Worm (Caenorhabditis elegans) whole organism, L1 larva: Measurements from ENCODE around the gene F40F8.1.
A peak's percentile ranks its signal among the peaks of the same experiment; 100 is the strongest.

ENCODE experiments used
- C16A3.4 ChIP-seq: fragments of 150-350 bp; optimal IDR thresholded peaks from 2 replicates; lab custom pipeline; 2014; ENCODE audit warnings: missing biosample characterization, missing genetic modification characterization
- Y116A8C.19 ChIP-seq: sonication (generic microtip); optimal IDR thresholded peaks from 2 replicates; lab custom pipeline; 2016; ENCODE audit warnings: missing compliant biosample characterization, missing genetic modification characterization, borderline replicate concordance
- aha-1 ChIP-seq: fragments of 150-350 bp; optimal IDR thresholded peaks from 2 replicates; lab custom pipeline; 2014; ENCODE audit warnings: missing biosample characterization, missing genetic modification characterization
- alr-1 ChIP-seq: fragments of 200-800 bp; sonication (Bioruptor generic); optimal IDR thresholded peaks from 2 replicates; lab custom pipeline; 2018; ENCODE audit warnings: borderline replicate concordance, mild to moderate bottlenecking, missing genetic modification characterization, missing compliant biosample characterization
- ama-1 ChIP-seq: fragments of 150-350 bp; optimal IDR thresholded peaks from 2 replicates; lab custom pipeline; 2014
- blmp-1 ChIP-seq: fragments of 150-350 bp; optimal IDR thresholded peaks from 2 replicates; lab custom pipeline; 2014; ENCODE audit warnings: missing biosample characterization, missing genetic modification characterization
- ceh-63 ChIP-seq: fragments of 200-800 bp; sonication (Bioruptor generic); optimal IDR thresholded peaks from 2 replicates; lab custom pipeline; 2018; ENCODE audit warnings: mild to moderate bottlenecking, missing genetic modification characterization, missing compliant biosample characterization
- ceh-8 ChIP-seq: fragments of 200-800 bp; sonication (Bioruptor generic); optimal IDR thresholded peaks from 2 replicates; lab custom pipeline; 2018; ENCODE audit warnings: mild to moderate bottlenecking, missing genetic modification characterization, moderate library complexity, missing compliant biosample characterization
- ceh-82 ChIP-seq, 3 experiments: fragments of 150-350 bp in 1 of 3; sonication (generic microtip) in 2 of 3; optimal IDR thresholded peaks; 2 replicates each; lab custom pipeline; 2014 to 2017; ENCODE audit warnings: missing biosample characterization in 3 of 3, missing genetic modification characterization in 3 of 3
- ceh-90 ChIP-seq: sonication (generic microtip); optimal IDR thresholded peaks from 2 replicates; lab custom pipeline; 2016; ENCODE audit warnings: missing genetic modification characterization, missing compliant biosample characterization
- ces-1 ChIP-seq: fragments of 150-350 bp; optimal IDR thresholded peaks from 2 replicates; lab custom pipeline; 2014; ENCODE audit warnings: missing biosample characterization, missing genetic modification reagents, missing genetic modification characterization
- dpl-1 ChIP-seq, 3 experiments: fragments of 150-350 bp in 2 of 3; sonication (generic microtip) in 1 of 3; optimal IDR thresholded peaks; 2 replicates each; lab custom pipeline; 2014 to 2017; ENCODE audit warnings: missing biosample characterization in 3 of 3, missing genetic modification characterization in 3 of 3, missing genetic modification reagents in 3 of 3
- efl-1 ChIP-seq, 4 experiments: fragments of 150-350 bp; optimal IDR thresholded peaks in 3 of 4; peaks in 1 of 4; 1 replicate in 1 of 4; 2 replicates in 3 of 4; lab custom pipeline; 2014; ENCODE audit warnings: missing biosample characterization in 2 of 4, missing genetic modification characterization in 2 of 4, missing genetic modification reagents in 2 of 4
- efl-3 ChIP-seq: fragments of 200-800 bp; sonication (Bioruptor generic); optimal IDR thresholded peaks from 2 replicates; lab custom pipeline; 2018; ENCODE audit warnings: mild to moderate bottlenecking, missing genetic modification characterization, missing compliant biosample characterization
- egl-27 ChIP-seq, 2 experiments: fragments of 150-350 bp in 1 of 2; sonication (generic microtip); optimal IDR thresholded peaks; 3 replicates each; lab custom pipeline; 2017 to 2018; ENCODE audit warnings: missing biosample characterization in 2 of 2, missing genetic modification characterization in 2 of 2, missing genetic modification reagents in 2 of 2
- elt-2 ChIP-seq: sonication (generic microtip); optimal IDR thresholded peaks from 2 replicates; lab custom pipeline; 2016; ENCODE audit warnings: missing genetic modification characterization, mild to moderate bottlenecking, inconsistent platforms, missing compliant biosample characterization, missing genetic modification reagents
- elt-3 ChIP-seq, 6 experiments: fragments of 150-350 bp in 1 of 6; sonication (generic microtip); optimal IDR thresholded peaks; 2 replicates each; lab custom pipeline; 2017 to 2018; ENCODE audit warnings: missing biosample characterization in 6 of 6, missing genetic modification characterization in 6 of 6, inconsistent platforms in 1 of 6
- fkh-8 ChIP-seq: sonication (generic microtip); optimal IDR thresholded peaks from 2 replicates; lab custom pipeline; 2016; ENCODE audit warnings: mild to moderate bottlenecking, missing genetic modification characterization, missing compliant biosample characterization
- grh-1 ChIP-seq: fragments of 200-800 bp; sonication (Bioruptor generic); IDR thresholded peaks from 2 replicates; pipeline ENCODE4 v1.3.6; 2022; ENCODE audit warnings: missing genetic modification reagents, missing genetic modification characterization, missing compliant biosample characterization
- hlh-17 ChIP-seq: fragments of 200-800 bp; sonication (Bioruptor generic); optimal IDR thresholded peaks from 2 replicates; lab custom pipeline; 2018; ENCODE audit warnings: missing genetic modification characterization, mild to moderate bottlenecking, missing compliant biosample characterization, moderate library complexity, borderline replicate concordance
- hlh-4 ChIP-seq: sonication (generic microtip); optimal IDR thresholded peaks from 2 replicates; lab custom pipeline; 2016; ENCODE audit warnings: mild to moderate bottlenecking, missing genetic modification characterization, missing compliant biosample characterization
- hpl-2 ChIP-seq: fragments of 150-350 bp; optimal IDR thresholded peaks from 2 replicates; lab custom pipeline; 2014; ENCODE audit warnings: missing biosample characterization, missing genetic modification reagents, missing genetic modification characterization
- irx-1 ChIP-seq: sonication (generic microtip); optimal IDR thresholded peaks from 2 replicates; lab custom pipeline; 2016; ENCODE audit warnings: missing genetic modification characterization, missing compliant biosample characterization
- isw-1 ChIP-seq: fragments of 200-800 bp; sonication (Bioruptor generic); IDR thresholded peaks from 2 replicates; pipeline ENCODE4 v1.3.6; 2022; ENCODE audit warnings: missing genetic modification characterization, missing compliant biosample characterization
- lin-13 ChIP-seq: fragments of 150-350 bp; optimal IDR thresholded peaks from 2 replicates; lab custom pipeline; 2014; ENCODE audit warnings: missing biosample characterization, missing genetic modification reagents, missing genetic modification characterization
- lin-14 ChIP-seq: fragments of 200-800 bp; sonication (Bioruptor generic); optimal IDR thresholded peaks from 2 replicates; lab custom pipeline; 2018; ENCODE audit warnings: mild to moderate bottlenecking, missing genetic modification characterization, moderate library complexity, missing compliant biosample characterization
- lin-15B ChIP-seq: fragments of 150-350 bp; sonication (generic microtip); optimal IDR thresholded peaks from 3 replicates; lab custom pipeline; 2014; ENCODE audit warnings: missing biosample characterization, missing genetic modification characterization
- lin-35 ChIP-seq, 2 experiments: fragments of 150-350 bp; optimal IDR thresholded peaks; 2 replicates each; lab custom pipeline; 2014; ENCODE audit warnings: missing biosample characterization in 2 of 2, missing genetic modification characterization in 2 of 2, missing genetic modification reagents in 2 of 2
- mab-9 ChIP-seq: fragments of 200-800 bp; sonication (Bioruptor generic); IDR thresholded peaks from 2 replicates; pipeline ENCODE4 v1.3.6; 2022; ENCODE audit warnings: missing genetic modification reagents, missing genetic modification characterization, missing compliant biosample characterization
- mdl-1 ChIP-seq, 2 experiments: fragments of 150-350 bp; optimal IDR thresholded peaks; 2 replicates each; lab custom pipeline; 2014 to 2017; ENCODE audit warnings: missing biosample characterization in 2 of 2, missing genetic modification characterization in 2 of 2, inconsistent platforms in 1 of 2
- nhr-11 ChIP-seq: fragments of 150-350 bp; optimal IDR thresholded peaks from 2 replicates; lab custom pipeline; 2014; ENCODE audit warnings: missing biosample characterization, missing genetic modification characterization
- nhr-12 ChIP-seq: sonication (generic microtip); optimal IDR thresholded peaks from 2 replicates; lab custom pipeline; 2017; ENCODE audit warnings: missing biosample characterization, missing genetic modification characterization
- nhr-237 ChIP-seq: fragments of 150-350 bp; optimal IDR thresholded peaks from 2 replicates; lab custom pipeline; 2014; ENCODE audit warnings: missing biosample characterization, missing genetic modification characterization
- nhr-28 ChIP-seq: fragments of 150-350 bp; optimal IDR thresholded peaks from 2 replicates; lab custom pipeline; 2014; ENCODE audit warnings: missing biosample characterization, missing genetic modification characterization
- nhr-77 ChIP-seq: fragments of 150-350 bp; optimal IDR thresholded peaks from 2 replicates; lab custom pipeline; 2014; ENCODE audit warnings: missing biosample characterization, missing genetic modification characterization
- nhr-84 ChIP-seq: sonication (generic microtip); optimal IDR thresholded peaks from 2 replicates; lab custom pipeline; 2017; ENCODE audit warnings: missing biosample characterization, missing genetic modification characterization
- nhr-85 ChIP-seq: sonication (generic microtip); peaks from one replicate; lab custom pipeline; 2016; ENCODE audit warnings: missing genetic modification characterization, inconsistent platforms, missing compliant biosample characterization
- nhr-90 ChIP-seq: sonication (generic microtip); optimal IDR thresholded peaks from 2 replicates; lab custom pipeline; 2016; ENCODE audit warnings: mild to moderate bottlenecking, missing genetic modification characterization, missing compliant biosample characterization; ENCODE audit not compliant: poor library complexity
- pag-3 ChIP-seq: sonication (generic microtip); optimal IDR thresholded peaks from 2 replicates; lab custom pipeline; 2017; ENCODE audit warnings: missing genetic modification characterization, mild to moderate bottlenecking, missing compliant biosample characterization, antibody characterized with exemption, borderline replicate concordance; ENCODE audit not compliant: insufficient read depth
- pqm-1 ChIP-seq: sonication (generic microtip); optimal IDR thresholded peaks from 3 replicates; lab custom pipeline; 2017; ENCODE audit warnings: missing biosample characterization, missing genetic modification characterization
- rnt-1 ChIP-seq: sonication (generic microtip); optimal IDR thresholded peaks from 2 replicates; lab custom pipeline; 2016; ENCODE audit warnings: mild to moderate bottlenecking, missing genetic modification characterization, moderate library complexity, missing compliant biosample characterization
- skn-1 ChIP-seq: fragments of 150-350 bp; optimal IDR thresholded peaks from 2 replicates; lab custom pipeline; 2014; ENCODE audit warnings: missing biosample characterization, missing genetic modification characterization
- snpc-4 ChIP-seq: fragments of 150-350 bp; optimal IDR thresholded peaks from 2 replicates; lab custom pipeline; 2014; ENCODE audit warnings: missing biosample characterization, missing genetic modification characterization
- sup-37 ChIP-seq: fragments of 200-800 bp; sonication (Bioruptor generic); optimal IDR thresholded peaks from 2 replicates; lab custom pipeline; 2018; ENCODE audit warnings: mild to moderate bottlenecking, missing genetic modification characterization, missing compliant biosample characterization
- swsn-7 ChIP-seq: sonication (generic microtip); optimal IDR thresholded peaks from 2 replicates; lab custom pipeline; 2016; ENCODE audit warnings: missing genetic modification characterization, missing compliant biosample characterization
- tlp-1 ChIP-seq: fragments of 150-350 bp; optimal IDR thresholded peaks from 2 replicates; lab custom pipeline; 2014; ENCODE audit warnings: missing biosample characterization, missing genetic modification characterization
- unc-130 ChIP-seq: fragments of 150-350 bp; optimal IDR thresholded peaks from 2 replicates; lab custom pipeline; 2017; ENCODE audit warnings: missing biosample characterization, missing genetic modification characterization, inconsistent platforms
- unc-86 ChIP-seq: sonication (generic microtip); optimal IDR thresholded peaks from 2 replicates; lab custom pipeline; 2016; ENCODE audit warnings: missing genetic modification characterization, missing compliant biosample characterization
- unc-98 ChIP-seq: fragments of 200-800 bp; sonication (Bioruptor generic); IDR thresholded peaks from 2 replicates; pipeline ENCODE4 v1.3.6; 2022; ENCODE audit warnings: missing genetic modification characterization, missing compliant biosample characterization
- zag-1 ChIP-seq: fragments of 150-350 bp; optimal IDR thresholded peaks from 2 replicates; lab custom pipeline; 2014; ENCODE audit warnings: missing biosample characterization, missing genetic modification characterization
- zip-4 ChIP-seq: fragments of 200-800 bp; sonication (Bioruptor generic); optimal IDR thresholded peaks from 2 replicates; lab custom pipeline; 2018; ENCODE audit warnings: mild to moderate bottlenecking, missing genetic modification characterization, moderate library complexity, missing compliant biosample characterization

The F40F8.1 gene

ce11 chrII:11149866-11150685 lies 22.6 kb downstream of the F40F8.1 start:
- no peak for TF ChIP-seq lin-14 (GFP tag; lab: Kevin White, UChicago)
- peak; percentile 14 for TF ChIP-seq hpl-2 (GFP tag; lab: Kevin White, UChicago)
- TF ChIP-seq skn-1 (tag; lab: Kevin White, UChicago) = no peak
- no peak for TF ChIP-seq ceh-90
- no peak for TF ChIP-seq ceh-82 (tag; optimal IDR thresholded peaks at IDR 0.05; lab: Kevin White, UChicago)
- TF ChIP-seq irx-1 (tag; lab: Kevin White, UChicago) = no peak
- TF ChIP-seq ces-1 (GFP tag; lab: Kevin White, UChicago) = no peak
- TF ChIP-seq nhr-85 (tag; lab: Kevin White, UChicago) = peak; percentile 55
- TF ChIP-seq dpl-1 (GFP tag; optimal IDR thresholded peaks at IDR 0.05; lab: Kevin White, UChicago) = no peak
- no peak for TF ChIP-seq lin-15B (tag; lab: Kevin White, UChicago)
- TF ChIP-seq unc-98 (GFP tag; lab: Robert Waterston, UW) = no peak
- no peak for TF ChIP-seq efl-3 (GFP tag; lab: Kevin White, UChicago)
- no peak for TF ChIP-seq efl-1 (optimal IDR thresholded peaks at IDR 0.05; lab: Kevin White, UChicago)
- no peak for TF ChIP-seq efl-1 (GFP tag; optimal IDR thresholded peaks at IDR 0.05 in 1 of 2; lab: Kevin White, UChicago)
- TF ChIP-seq nhr-12 (tag; lab: Kevin White, UChicago) = no peak
- no peak for TF ChIP-seq zip-4 (GFP tag; lab: Kevin White, UChicago)
- TF ChIP-seq sup-37 (GFP tag; lab: Kevin White, UChicago) = no peak
- no peak for TF ChIP-seq isw-1
- no peak for TF ChIP-seq mdl-1 (tag; optimal IDR thresholded peaks at IDR 0.05; lab: Kevin White, UChicago)
- TF ChIP-seq lin-35 (GFP tag; optimal IDR thresholded peaks at IDR 0.05; lab: Kevin White, UChicago) = peak in 1 of 2 experiments; percentile 62
- TF ChIP-seq nhr-84 (tag; lab: Kevin White, UChicago) = no peak
- no peak for TF ChIP-seq nhr-237 (tag; lab: Kevin White, UChicago)
- TF ChIP-seq fkh-8 = no peak
- TF ChIP-seq elt-2 (tag; lab: Kevin White, UChicago) = peak; percentile 60
- no peak for TF ChIP-seq snpc-4
- no peak for TF ChIP-seq nhr-28
- peak; percentile 33 for TF ChIP-seq nhr-90 (tag; lab: Kevin White, UChicago)
- TF ChIP-seq tlp-1 (tag; lab: Kevin White, UChicago) = no peak
- TF ChIP-seq hlh-4 (tag; lab: Kevin White, UChicago) = no peak
- no peak for TF ChIP-seq unc-130 (tag; lab: Kevin White, UChicago)
- TF ChIP-seq pag-3 (tag; lab: Kevin White, UChicago) = no peak
- no peak for TF ChIP-seq mab-9 (GFP tag; lab: Robert Waterston, UW)
- 0 out of 2 replicates have a peak, but pooled peaks have one; percentile 10 for TF ChIP-seq grh-1 (GFP tag; lab: Robert Waterston, UW)
- no peak for TF ChIP-seq unc-86 (tag; lab: Kevin White, UChicago)
- no peak for TF ChIP-seq ceh-63 (GFP tag; lab: Kevin White, UChicago)
- TF ChIP-seq ceh-8 (GFP tag; lab: Kevin White, UChicago) = no peak
- TF ChIP-seq Y116A8C.19 = no peak
- TF ChIP-seq lin-13 (GFP tag; lab: Kevin White, UChicago) = no peak
- TF ChIP-seq zag-1 (tag; lab: Kevin White, UChicago) = no peak
- no peak for TF ChIP-seq nhr-77 (tag; lab: Kevin White, UChicago)
- peak; percentile 67 for TF ChIP-seq ama-1 (lab: Kevin White, UChicago)
- no peak for TF ChIP-seq hlh-17
- no peak for TF ChIP-seq blmp-1 (tag; lab: Kevin White, UChicago)
- no peak for TF ChIP-seq alr-1 (tag; lab: Kevin White, UChicago)
- TF ChIP-seq C16A3.4 (tag; lab: Kevin White, UChicago) = no peak
- no peak for TF ChIP-seq elt-3 (tag; optimal IDR thresholded peaks at IDR 0.05; lab: Kevin White, UChicago)
- TF ChIP-seq aha-1 (tag; lab: Kevin White, UChicago) = no peak
- no peak for TF ChIP-seq egl-27 (tag; optimal IDR thresholded peaks at IDR 0.05; lab: Kevin White, UChicago)
- TF ChIP-seq nhr-11 (tag; lab: Kevin White, UChicago) = no peak
- TF ChIP-seq rnt-1 = no peak
- no peak for TF ChIP-seq pqm-1 (tag; lab: Kevin White, UChicago)
- no peak for TF ChIP-seq swsn-7
